Worm (Caenorhabditis elegans) whole organism, L2 larva: ENCODE results near the gene T27D12.1.

Experiments used
- C34F6.9 ChIP-seq: fragments of 150-350 bp; optimal IDR thresholded peaks from 2 replicates; lab custom pipeline; 2014; ENCODE audit warnings: missing biosample characterization, missing genetic modification characterization
- R02D3.7 ChIP-seq: fragments of 150-350 bp; optimal IDR thresholded peaks from 2 replicates; lab custom pipeline; 2014; ENCODE audit warnings: missing biosample characterization, missing genetic modification characterization
- Y55F3AM.14 ChIP-seq: fragments of 200-800 bp; sonication (Bioruptor generic); optimal IDR thresholded peaks from 2 replicates; lab custom pipeline; 2018; ENCODE audit warnings: mild to moderate bottlenecking, missing genetic modification characterization, missing compliant biosample characterization
- ZK546.5 ChIP-seq: sonication (generic microtip); optimal IDR thresholded peaks from 2 replicates; lab custom pipeline; 2017; ENCODE audit warnings: missing biosample characterization, missing genetic modification characterization
- alr-1 ChIP-seq: fragments of 150-350 bp; optimal IDR thresholded peaks from 2 replicates; lab custom pipeline; 2014; ENCODE audit warnings: missing biosample characterization, missing genetic modification characterization
- aly-2 ChIP-seq: fragments of 150-350 bp; optimal IDR thresholded peaks from 2 replicates; lab custom pipeline; 2014; ENCODE audit warnings: missing biosample characterization, missing genetic modification characterization
- ama-1 ChIP-seq: fragments of 150-350 bp; optimal IDR thresholded peaks from 2 replicates; lab custom pipeline; 2018; ENCODE audit warnings: inconsistent platforms
- blmp-1 ChIP-seq: sonication (generic microtip); optimal IDR thresholded peaks from 2 replicates; lab custom pipeline; 2017; ENCODE audit warnings: missing genetic modification characterization, mild to moderate bottlenecking, missing compliant biosample characterization, antibody characterized with exemption, moderate library complexity; ENCODE audit not compliant: insufficient read depth
- ceh-82 ChIP-seq: fragments of 150-350 bp; optimal IDR thresholded peaks from 2 replicates; lab custom pipeline; 2014; ENCODE audit warnings: missing biosample characterization, missing genetic modification characterization
- crh-2 ChIP-seq: sonication (generic microtip); optimal IDR thresholded peaks from 2 replicates; lab custom pipeline; 2017; ENCODE audit warnings: missing biosample characterization, missing genetic modification characterization
- dmd-4 ChIP-seq: sonication (generic microtip); optimal IDR thresholded peaks from 2 replicates; lab custom pipeline; 2017; ENCODE audit warnings: missing biosample characterization, missing genetic modification characterization
- egl-27 ChIP-seq: sonication (generic microtip); optimal IDR thresholded peaks from 3 replicates; lab custom pipeline; 2017; ENCODE audit warnings: missing biosample characterization, missing genetic modification reagents, missing genetic modification characterization
- elt-1 ChIP-seq: fragments of 150-350 bp; optimal IDR thresholded peaks from 2 replicates; lab custom pipeline; 2014; ENCODE audit warnings: missing biosample characterization, missing genetic modification characterization
- elt-3 ChIP-seq: sonication (generic microtip); optimal IDR thresholded peaks from 2 replicates; lab custom pipeline; 2017; ENCODE audit warnings: missing biosample characterization, missing genetic modification characterization
- fos-1 ChIP-seq: fragments of 150-350 bp; optimal IDR thresholded peaks from 2 replicates; lab custom pipeline; 2014; ENCODE audit warnings: missing biosample characterization, missing genetic modification characterization
- gmeb-1 ChIP-seq: fragments of 150-350 bp; optimal IDR thresholded peaks from 2 replicates; lab custom pipeline; 2014; ENCODE audit warnings: missing biosample characterization, missing genetic modification characterization
- lsy-2 ChIP-seq, 2 experiments: fragments of 150-350 bp in 1 of 2; sonication (generic microtip) in 1 of 2; optimal IDR thresholded peaks; 2 replicates each; lab custom pipeline; 2014 to 2017; ENCODE audit warnings: missing biosample characterization in 2 of 2, missing genetic modification characterization in 2 of 2
- mbf-1 ChIP-seq: sonication (generic microtip); optimal IDR thresholded peaks from 2 replicates; lab custom pipeline; 2017; ENCODE audit warnings: missing biosample characterization, missing genetic modification characterization
- mdl-1 ChIP-seq, 2 experiments: fragments of 150-350 bp in 1 of 2; sonication (generic microtip) in 1 of 2; optimal IDR thresholded peaks; 2 replicates each; lab custom pipeline; 2017; ENCODE audit warnings: missing biosample characterization in 2 of 2, missing genetic modification characterization in 2 of 2
- nhr-10 ChIP-seq: sonication (generic microtip); optimal IDR thresholded peaks from 2 replicates; lab custom pipeline; 2017; ENCODE audit warnings: missing biosample characterization, missing genetic modification characterization
- nhr-12 ChIP-seq: fragments of 150-350 bp; optimal IDR thresholded peaks from 2 replicates; lab custom pipeline; 2014; ENCODE audit warnings: missing biosample characterization, missing genetic modification characterization
- nhr-129 ChIP-seq: fragments of 150-350 bp; optimal IDR thresholded peaks from 2 replicates; lab custom pipeline; 2014; ENCODE audit warnings: missing biosample characterization, missing genetic modification characterization
- nhr-21 ChIP-seq: fragments of 150-350 bp; optimal IDR thresholded peaks from 2 replicates; lab custom pipeline; 2014; ENCODE audit warnings: missing biosample characterization, missing genetic modification characterization
- nhr-23 ChIP-seq: fragments of 150-350 bp; optimal IDR thresholded peaks from 2 replicates; lab custom pipeline; 2014; ENCODE audit warnings: missing biosample characterization, missing genetic modification reagents, missing genetic modification characterization
- nhr-237 ChIP-seq: fragments of 150-350 bp; optimal IDR thresholded peaks from 2 replicates; lab custom pipeline; 2014; ENCODE audit warnings: missing biosample characterization, missing genetic modification characterization
- nhr-25 ChIP-seq: fragments of 150-350 bp; sonication (generic microtip); optimal IDR thresholded peaks from 3 replicates; lab custom pipeline; 2014; ENCODE audit warnings: missing biosample characterization, missing genetic modification characterization
- nhr-6 ChIP-seq: fragments of 150-350 bp; optimal IDR thresholded peaks from 2 replicates; lab custom pipeline; 2014; ENCODE audit warnings: missing biosample characterization, missing genetic modification characterization
- peb-1 ChIP-seq: fragments of 150-350 bp; optimal IDR thresholded peaks from 2 replicates; lab custom pipeline; 2014; ENCODE audit warnings: missing biosample characterization, missing genetic modification characterization
- sem-4 ChIP-seq: fragments of 150-350 bp; optimal IDR thresholded peaks from 2 replicates; lab custom pipeline; 2014; ENCODE audit warnings: missing biosample characterization, missing genetic modification reagents, missing genetic modification characterization
- skn-1 ChIP-seq: sonication (generic microtip); optimal IDR thresholded peaks from 2 replicates; lab custom pipeline; 2017; ENCODE audit warnings: missing biosample characterization, missing genetic modification characterization
- sma-9 ChIP-seq, 2 experiments: fragments of 150-350 bp in 1 of 2; sonication (generic microtip) in 1 of 2; optimal IDR thresholded peaks; 2 replicates each; lab custom pipeline; 2014 to 2016; ENCODE audit warnings: missing genetic modification characterization in 2 of 2, mild to moderate bottlenecking in 1 of 2, missing biosample characterization in 1 of 2, missing compliant biosample characterization in 1 of 2, missing genetic modification reagents in 1 of 2, moderate library complexity in 1 of 2
- snpc-4 ChIP-seq: fragments of 150-350 bp; optimal IDR thresholded peaks from 2 replicates; lab custom pipeline; 2014; ENCODE audit warnings: missing biosample characterization, missing genetic modification characterization
- unc-39 ChIP-seq: fragments of 150-350 bp; optimal IDR thresholded peaks from 2 replicates; lab custom pipeline; 2014; ENCODE audit warnings: missing biosample characterization, missing genetic modification characterization
- unc-55 ChIP-seq: fragments of 150-350 bp; sonication (generic microtip); optimal IDR thresholded peaks from 3 replicates; lab custom pipeline; 2014; ENCODE audit warnings: missing biosample characterization, missing genetic modification reagents, missing genetic modification characterization
- unc-62 ChIP-seq: fragments of 150-350 bp; optimal IDR thresholded peaks from 2 replicates; lab custom pipeline; 2014; ENCODE audit warnings: missing biosample characterization, missing genetic modification reagents, missing genetic modification characterization
- ztf-1 ChIP-seq: fragments of 200-800 bp; sonication (Bioruptor generic); conservative IDR thresholded peaks from 2 replicates; pipeline ENCODE4 v1.3.6; 2022; ENCODE audit warnings: missing genetic modification characterization, missing compliant biosample characterization
- ztf-11 ChIP-seq: sonication (generic microtip); optimal IDR thresholded peaks from 2 replicates; lab custom pipeline; 2017; ENCODE audit warnings: missing biosample characterization, missing genetic modification characterization

T27D12.1 gene

ce11 chrII:11813895-11814369 is 28.5 kb upstream of the T27D12.1 start, which contains the start of gene F43G6.8 (continued):
- peak; percentile 81 for TF ChIP-seq C34F6.9 (tag; lab: Kevin White, UChicago)
- no peak for TF ChIP-seq dmd-4 (tag; lab: Kevin White, UChicago)

ce11 chrII:11816014-11816413 is 26.4 kb upstream of the T27D12.1 start:
- TF ChIP-seq crh-2 (tag; lab: Kevin White, UChicago): no peak
- no peak for TF ChIP-seq fos-1
- TF ChIP-seq nhr-129: no peak
- no peak for TF ChIP-seq ztf-11 (tag; lab: Kevin White, UChicago)
- TF ChIP-seq ceh-82 (tag; lab: Kevin White, UChicago): no peak
- TF ChIP-seq nhr-10 (tag; lab: Kevin White, UChicago): no peak
- TF ChIP-seq unc-62 (GFP tag; lab: Kevin White, UChicago): no peak
- TF ChIP-seq dmd-4 (tag; lab: Kevin White, UChicago): no peak
- TF ChIP-seq lsy-2 (tag; optimal IDR thresholded peaks at IDR 0.05; lab: Kevin White, UChicago): no peak
- TF ChIP-seq Y55F3AM.14 (GFP tag; lab: Kevin White, UChicago): no peak
- TF ChIP-seq sem-4 (tag; lab: Kevin White, UChicago): no peak
- no peak for TF ChIP-seq elt-1 (tag; lab: Kevin White, UChicago)
- no peak for TF ChIP-seq sma-9 (GFP tag; optimal IDR thresholded peaks at IDR 0.05; lab: Kevin White, UChicago)
- no peak for TF ChIP-seq sma-9 (tag; optimal IDR thresholded peaks at IDR 0.05; lab: Kevin White, UChicago)
- TF ChIP-seq ZK546.5 (tag; lab: Kevin White, UChicago): no peak

- TF ChIP-seq nhr-23 (tag; lab: Kevin White, UChicago) (no peak), nhr-12 (tag; lab: Kevin White, UChicago) (no peak), snpc-4 (tag; lab: Kevin White, UChicago) (no peak), unc-39 (tag; lab: Kevin White, UChicago) (no peak), aly-2 (no peak), nhr-21 (tag; lab: Kevin White, UChicago) (no peak), ama-1 (lab: Kevin White, UChicago) (no peak), peb-1 (tag; lab: Kevin White, UChicago) (no peak), skn-1 (no peak), R02D3.7 (tag; lab: Kevin White, UChicago) (no peak), mbf-1 (tag; lab: Kevin White, UChicago) (no peak), mdl-1 (tag; optimal IDR thresholded peaks at IDR 0.05; lab: Kevin White, UChicago) (no peak), crh-2 (tag; lab: Kevin White, UChicago) (no peak), unc-55 (GFP tag; lab: Kevin White, UChicago) (no peak), blmp-1 (no peak)
Measured at ce11 chrII:11816475-11816874, 25.9 kb upstream of the T27D12.1 start, which contains the start of gene pap-3. TSS of gene pap-3 (minus strand) at chrII:11816575.

ce11 chrII:11819824-11820223 is 22.6 kb upstream of the T27D12.1 start, which contains the start of gene Y6D1A.2:
TSS of gene Y6D1A.2 (minus strand) at chrII:11819924.
- TF ChIP-seq nhr-25: no peak
- TF ChIP-seq skn-1: no peak
- TF ChIP-seq blmp-1: no peak
- no peak for TF ChIP-seq gmeb-1 (tag; lab: Kevin White, UChicago)
- TF ChIP-seq nhr-6 (tag; lab: Kevin White, UChicago): no peak
- TF ChIP-seq crh-2 (tag; lab: Kevin White, UChicago): no peak
- TF ChIP-seq Y55F3AM.14 (GFP tag; lab: Kevin White, UChicago): no peak
- no peak for TF ChIP-seq C34F6.9 (tag; lab: Kevin White, UChicago)
- TF ChIP-seq nhr-237 (tag; lab: Kevin White, UChicago): no peak
- TF ChIP-seq aly-2: no peak
- TF ChIP-seq egl-27 (tag; lab: Kevin White, UChicago): no peak
- no peak for TF ChIP-seq alr-1
- no peak for TF ChIP-seq mbf-1 (tag; lab: Kevin White, UChicago)
- TF ChIP-seq elt-3 (tag; lab: Kevin White, UChicago): no peak
- no peak for TF ChIP-seq unc-62 (GFP tag; lab: Kevin White, UChicago)
- TF ChIP-seq fos-1: no peak
- TF ChIP-seq ztf-1 (GFP tag; lab: Robert Waterston, UW): no peak
- TF ChIP-seq elt-1 (tag; lab: Kevin White, UChicago): no peak
